Fruit fly (Drosophila melanogaster) whole organism, embryonic: Measurements from ENCODE around the gene CG31131.
A peak's percentile ranks its signal among the peaks of the same experiment; 100 is the strongest.

ENCODE experiments used
- Bdp1 ChIP-seq: fragments of 200-800 bp; sonication (Bioruptor generic); optimal IDR thresholded peaks from 3 replicates; lab custom pipeline; 2016; ENCODE audit warnings: missing biosample characterization, missing genetic modification characterization
- Blimp-1 ChIP-seq: fragments of 200-800 bp; sonication (Bioruptor generic); optimal IDR thresholded peaks from 3 replicates; lab custom pipeline; 2018; ENCODE audit warnings: missing biosample characterization, missing genetic modification characterization, mild to moderate bottlenecking, moderate library complexity, missing genetic modification reagents
- Bteb2 ChIP-seq: fragments of 200-800 bp; sonication (Bioruptor generic); optimal IDR thresholded peaks from 2 replicates; lab custom pipeline; 2016; ENCODE audit warnings: missing biosample characterization, missing genetic modification characterization
- CG10959 ChIP-seq: fragments of 200-800 bp; sonication (Bioruptor generic); IDR thresholded peaks from 2 replicates; pipeline ENCODE4 v1.3.6; 2022; ENCODE audit warnings: missing biosample characterization, missing genetic modification characterization
- CG10979 ChIP-seq: fragments of 200-800 bp; sonication (Bioruptor generic); optimal IDR thresholded peaks from 2 replicates; lab custom pipeline; 2018; ENCODE audit warnings: missing biosample characterization, mild to moderate bottlenecking, missing genetic modification characterization, moderate library complexity
- CG13424 ChIP-seq: fragments of 200-800 bp; sonication (Bioruptor generic); optimal IDR thresholded peaks from 2 replicates; lab custom pipeline; 2019; ENCODE audit warnings: missing biosample characterization, mild to moderate bottlenecking, missing genetic modification characterization, moderate library complexity
- CG15269 ChIP-seq: fragments of 200-800 bp; sonication (Bioruptor generic); optimal IDR thresholded peaks from 2 replicates; lab custom pipeline; 2018; ENCODE audit warnings: missing biosample characterization, mild to moderate bottlenecking, missing genetic modification characterization, moderate library complexity
- CG16779 ChIP-seq: fragments of 200-800 bp; sonication (Bioruptor generic); IDR thresholded peaks from 2 replicates; pipeline ENCODE4 v1.3.6; 2022; ENCODE audit warnings: missing biosample characterization, missing genetic modification characterization
- CG17328 ChIP-seq: fragments of 200-800 bp; sonication (Bioruptor generic); IDR thresholded peaks from 2 replicates; pipeline ENCODE4 v1.3.6; 2022; ENCODE audit warnings: missing biosample characterization, missing genetic modification characterization
- CG17385 ChIP-seq: fragments of 200-800 bp; sonication (Bioruptor generic); optimal IDR thresholded peaks from 3 replicates; lab custom pipeline; 2018; ENCODE audit warnings: missing biosample characterization, mild to moderate bottlenecking, missing genetic modification characterization
- CG18599 ChIP-seq: fragments of 200-800 bp; sonication (Bioruptor generic); optimal IDR thresholded peaks from 3 replicates; lab custom pipeline; 2017; ENCODE audit warnings: missing biosample characterization, missing genetic modification characterization, mild to moderate bottlenecking, moderate library complexity, missing genetic modification reagents
- CG3065 ChIP-seq: fragments of 200-800 bp; sonication (Bioruptor generic); optimal IDR thresholded peaks from 2 replicates; lab custom pipeline; 2016; ENCODE audit warnings: missing biosample characterization, missing genetic modification characterization
- CG3281 ChIP-seq: fragments of 200-800 bp; sonication (Bioruptor generic); optimal IDR thresholded peaks from 3 replicates; lab custom pipeline; 2017; ENCODE audit warnings: missing biosample characterization, mild to moderate bottlenecking, missing genetic modification characterization
- CG3838 ChIP-seq: fragments of 200-800 bp; sonication (Bioruptor generic); optimal IDR thresholded peaks from 3 replicates; lab custom pipeline; 2016; ENCODE audit warnings: missing biosample characterization, missing genetic modification characterization
- CG3847 ChIP-seq: fragments of 200-800 bp; sonication (Bioruptor generic); IDR thresholded peaks from 2 replicates; pipeline ENCODE4 v1.3.6; 2022; ENCODE audit warnings: missing biosample characterization, missing genetic modification characterization
- CG4424 ChIP-seq: fragments of 200-800 bp; sonication (Bioruptor generic); optimal IDR thresholded peaks from 3 replicates; lab custom pipeline; 2016; ENCODE audit warnings: missing biosample characterization, missing genetic modification characterization
- CG4820 ChIP-seq: fragments of 200-800 bp; sonication (Bioruptor generic); optimal IDR thresholded peaks from 3 replicates; lab custom pipeline; 2016; ENCODE audit warnings: missing biosample characterization, missing genetic modification characterization
- CG7372 ChIP-seq: fragments of 200-800 bp; sonication (Bioruptor generic); IDR thresholded peaks from 2 replicates; pipeline ENCODE4 v1.3.6; 2022; ENCODE audit warnings: missing biosample characterization, missing genetic modification characterization
- CG8290 ChIP-seq, 3 experiments: fragments of 200-800 bp; sonication (Bioruptor generic); optimal IDR thresholded peaks; 2 replicates each; lab custom pipeline; 2016 to 2019; ENCODE audit warnings: missing biosample characterization in 3 of 3, missing genetic modification characterization in 3 of 3, mild to moderate bottlenecking in 2 of 3, moderate library complexity in 1 of 3
- CG9609 ChIP-seq: fragments of 200-800 bp; sonication (Bioruptor generic); optimal IDR thresholded peaks from 3 replicates; lab custom pipeline; 2016; ENCODE audit warnings: missing biosample characterization, missing genetic modification characterization
- CG9932 ChIP-seq: fragments of 200-800 bp; sonication (Bioruptor generic); IDR thresholded peaks from 2 replicates; pipeline ENCODE4 v1.3.6; 2022; ENCODE audit warnings: missing biosample characterization, missing genetic modification characterization
- D ChIP-seq, 2 experiments: fragments of 200-800 bp in 1 of 2; fragments of >200 bp in 1 of 2; sonication (Bioruptor generic) in 1 of 2; optimal IDR thresholded peaks; 2 replicates in 1 of 2; 3 replicates in 1 of 2; lab custom pipeline; 2017; ENCODE audit warnings: mild to moderate bottlenecking in 1 of 2, missing biosample characterization in 1 of 2, missing genetic modification characterization in 1 of 2, missing genetic modification reagents in 1 of 2
- HHEX ChIP-seq: fragments of 200-800 bp; sonication (Bioruptor generic); optimal IDR thresholded peaks from 3 replicates; lab custom pipeline; 2017; ENCODE audit warnings: missing biosample characterization, mild to moderate bottlenecking, missing genetic modification characterization, missing genetic modification reagents
- Hmr ChIP-seq: fragments of 200-800 bp; sonication (Bioruptor generic); optimal IDR thresholded peaks from 3 replicates; lab custom pipeline; 2017; ENCODE audit warnings: mild to moderate bottlenecking, missing biosample characterization, missing genetic modification reagents, missing genetic modification characterization
- Hmx ChIP-seq: fragments of 200-800 bp; sonication (Bioruptor generic); optimal IDR thresholded peaks from 2 replicates; lab custom pipeline; 2016; ENCODE audit warnings: missing biosample characterization, missing genetic modification characterization
- Hsf ChIP-seq: fragments of 200-800 bp; sonication (Bioruptor generic); optimal IDR thresholded peaks from 3 replicates; lab custom pipeline; 2016; ENCODE audit warnings: missing biosample characterization, missing genetic modification characterization
- NC2α ChIP-seq: fragments of 200-800 bp; sonication (Bioruptor generic); optimal IDR thresholded peaks from 2 replicates; lab custom pipeline; 2016; ENCODE audit warnings: missing biosample characterization, missing genetic modification characterization
- NK7.1 ChIP-seq: fragments of 200-800 bp; sonication (Bioruptor generic); optimal IDR thresholded peaks from 3 replicates; lab custom pipeline; 2016; ENCODE audit warnings: missing biosample characterization, missing genetic modification characterization
- Nf-YA ChIP-seq: fragments of 200-800 bp; sonication (Bioruptor generic); IDR thresholded peaks from 2 replicates; pipeline ENCODE4 v1.3.6; 2022; ENCODE audit warnings: missing biosample characterization, missing genetic modification characterization
- Oli ChIP-seq: fragments of 200-800 bp; sonication (Bioruptor generic); optimal IDR thresholded peaks from 2 replicates; lab custom pipeline; 2018; ENCODE audit warnings: missing biosample characterization, mild to moderate bottlenecking, missing genetic modification characterization, moderate library complexity
- Xrp1 ChIP-seq: fragments of 200-800 bp; sonication (Bioruptor generic); IDR thresholded peaks from 2 replicates; pipeline ENCODE4 v1.3.6; 2022; ENCODE audit warnings: missing biosample characterization, missing genetic modification characterization
- bsh ChIP-seq, 2 experiments: fragments of 200-800 bp; sonication (Bioruptor generic); optimal IDR thresholded peaks; 2 replicates each; lab custom pipeline; 2017 to 2018; ENCODE audit warnings: mild to moderate bottlenecking in 2 of 2, missing biosample characterization in 2 of 2, missing genetic modification characterization in 2 of 2, moderate library complexity in 1 of 2
- cas ChIP-seq: fragments of 200-800 bp; sonication (Bioruptor generic); IDR thresholded peaks from 2 replicates; pipeline ENCODE4 v1.3.6; 2022; ENCODE audit warnings: missing biosample characterization, missing genetic modification characterization
- chif ChIP-seq, 2 experiments: fragments of 200-800 bp; sonication (Bioruptor generic); optimal IDR thresholded peaks; 3 replicates each; lab custom pipeline; 2016; ENCODE audit warnings: missing biosample characterization in 2 of 2, missing genetic modification characterization in 2 of 2
- crp ChIP-seq, 2 experiments: fragments of 200-800 bp; sonication (Bioruptor generic); optimal IDR thresholded peaks; 2 replicates in 1 of 2; 3 replicates in 1 of 2; lab custom pipeline; 2017; ENCODE audit warnings: missing biosample characterization in 2 of 2, missing genetic modification characterization in 2 of 2, mild to moderate bottlenecking in 1 of 2, moderate library complexity in 1 of 2
- dan ChIP-seq: fragments of 200-800 bp; sonication (Bioruptor generic); IDR thresholded peaks from 2 replicates; pipeline ENCODE4 v1.3.6; 2022; ENCODE audit warnings: missing biosample characterization, missing genetic modification characterization
- disco-r ChIP-seq: fragments of 200-800 bp; sonication (Bioruptor generic); optimal IDR thresholded peaks from 2 replicates; lab custom pipeline; 2016; ENCODE audit warnings: missing biosample characterization, missing genetic modification characterization
- dm ChIP-seq: fragments of 200-800 bp; sonication (Bioruptor generic); optimal IDR thresholded peaks from 3 replicates; lab custom pipeline; 2016; ENCODE audit warnings: missing biosample characterization, missing genetic modification characterization
- gfzf ChIP-seq: fragments of 200-800 bp; sonication (Bioruptor generic); optimal IDR thresholded peaks from 2 replicates; lab custom pipeline; 2016; ENCODE audit warnings: missing biosample characterization, mild to moderate bottlenecking, missing genetic modification characterization, moderate library complexity
- grn ChIP-seq: fragments of 200-800 bp; sonication (Bioruptor generic); optimal IDR thresholded peaks from 3 replicates; lab custom pipeline; 2017; ENCODE audit warnings: missing biosample characterization, missing genetic modification characterization
- jumu ChIP-seq: fragments of 200-800 bp; sonication (Bioruptor generic); optimal IDR thresholded peaks from 3 replicates; lab custom pipeline; 2016; ENCODE audit warnings: missing biosample characterization, missing genetic modification characterization
- lab ChIP-seq: fragments of 200-800 bp; sonication (Bioruptor generic); optimal IDR thresholded peaks from 3 replicates; lab custom pipeline; 2017; ENCODE audit warnings: missing biosample characterization, missing genetic modification characterization, mild to moderate bottlenecking, moderate library complexity, missing genetic modification reagents
- nerfin-1 ChIP-seq: fragments of 200-800 bp; sonication (Bioruptor generic); optimal IDR thresholded peaks from 3 replicates; lab custom pipeline; 2019; ENCODE audit warnings: missing biosample characterization, mild to moderate bottlenecking, missing genetic modification characterization, moderate library complexity
- stwl ChIP-seq: fragments of 200-800 bp; sonication (Bioruptor generic); optimal IDR thresholded peaks from 3 replicates; lab custom pipeline; 2018; ENCODE audit warnings: missing biosample characterization, mild to moderate bottlenecking, missing genetic modification characterization, moderate library complexity
- wor ChIP-seq: fragments of 200-800 bp; sonication (Bioruptor generic); IDR thresholded peaks from 2 replicates; pipeline ENCODE4 v1.3.6; 2022; ENCODE audit warnings: missing biosample characterization, missing genetic modification characterization
- zen ChIP-seq: fragments of 200-800 bp; sonication (Bioruptor generic); optimal IDR thresholded peaks from 3 replicates; lab custom pipeline; 2018; ENCODE audit warnings: missing biosample characterization, mild to moderate bottlenecking, missing genetic modification characterization, moderate library complexity
- zfh1 ChIP-seq: fragments of 200-800 bp; sonication (Bioruptor generic); IDR thresholded peaks from 3 replicates; pipeline ENCODE4 v1.3.6; 2022; ENCODE audit warnings: missing biosample characterization, missing genetic modification characterization

The CG31131 gene

DNA sequence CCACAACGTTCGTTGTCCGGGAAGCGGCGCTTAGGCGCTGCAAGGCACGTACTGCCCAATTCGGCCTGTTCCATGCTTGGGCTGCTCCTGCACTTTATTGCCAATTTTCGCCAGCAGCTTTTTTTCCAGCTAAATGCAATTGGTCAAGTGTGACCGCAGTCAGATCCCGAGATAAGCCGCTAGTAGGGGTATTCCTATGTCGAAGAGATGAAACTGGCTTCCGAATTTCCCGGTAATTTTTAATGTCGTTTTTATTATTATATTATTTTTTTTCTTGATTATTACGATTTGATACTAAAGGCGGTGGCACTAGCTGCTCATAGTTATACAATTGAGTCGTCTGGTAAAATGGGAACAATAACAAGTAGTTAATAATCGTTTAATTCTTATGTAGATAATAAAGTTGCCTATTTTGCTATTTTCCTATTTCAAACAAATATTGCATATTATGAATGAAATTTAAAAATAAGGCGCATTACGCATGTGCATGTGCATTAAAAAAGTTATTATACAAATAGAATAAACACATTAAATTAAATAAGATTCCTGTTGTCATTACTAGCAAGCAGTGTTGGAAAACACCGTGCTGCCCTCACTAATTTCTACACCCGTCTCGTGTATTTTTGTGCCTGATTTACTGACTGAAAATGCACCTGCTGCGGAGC is 46.5 kb downstream of the CG31131 start, which contains the start of the genes CG5003 and mRpS22 (continued):
- peak; percentile 34 for TF ChIP-seq stwl
- peak; percentile 48 for TF ChIP-seq zen (tag; lab: Kevin White, UChicago)
- no peak for TF ChIP-seq jumu
- peak; percentile 56 for TF ChIP-seq Hmr (GFP tag; lab: Kevin White, UChicago)
- peak; percentile 40 for TF ChIP-seq CG10979
- peak; percentile 75 for TF ChIP-seq CG13424 (tag; lab: Kevin White, UChicago)
- 0 out of 2 replicates have a peak, but pooled peaks have one; percentile 8 for TF ChIP-seq cas (GFP tag; lab: Robert Waterston, UW)
- no peak for TF ChIP-seq NK7.1
- TF ChIP-seq crp (GFP tag; optimal IDR thresholded peaks at IDR 0.05; lab: Kevin White, UChicago): peak in 1 of 2 experiments; percentile 19
- peak; percentile 1 for TF ChIP-seq Bteb2 (GFP tag; lab: Kevin White, UChicago)
- peak; percentile 58 for TF ChIP-seq CG3847 (GFP tag; lab: Robert Waterston, UW)
- TF ChIP-seq CG10959 (GFP tag; lab: Robert Waterston, UW): 0 out of 2 replicates have a peak, but pooled peaks have one; percentile 10
- TF ChIP-seq CG9932: peak; percentile 78
- no peak for TF ChIP-seq D (optimal IDR thresholded peaks at IDR 0.05; lab: Kevin White, UChicago)
- peak; percentile 49 for TF ChIP-seq D (GFP tag; optimal IDR thresholded peaks at IDR 0.05; lab: Kevin White, UChicago)
- TF ChIP-seq CG4424: peak; percentile 69
- peak; percentile 54 for TF ChIP-seq Hsf (GFP tag; lab: Kevin White, UChicago)
- TF ChIP-seq gfzf (GFP tag; lab: Kevin White, UChicago): peak; percentile 67
- TF ChIP-seq CG15269 (tag; lab: Kevin White, UChicago): peak; percentile 66
- no peak for TF ChIP-seq CG3065 (GFP tag; lab: Kevin White, UChicago)
- no peak for TF ChIP-seq CG3838 (GFP tag; lab: Kevin White, UChicago)
- TF ChIP-seq Nf-YA (GFP tag; lab: Robert Waterston, UW): no peak
- TF ChIP-seq CG9609 (GFP tag; lab: Kevin White, UChicago): no peak
- TF ChIP-seq Hmx: no peak
- TF ChIP-seq CG16779 (GFP tag; lab: Robert Waterston, UW): no peak
- TF ChIP-seq CG17385 (GFP tag; lab: Kevin White, UChicago): peak; percentile 55
- TF ChIP-seq CG7372: peak; percentile 52; the same call in 1 of the 2 replicates
- TF ChIP-seq disco-r (GFP tag; lab: Kevin White, UChicago): no peak
- peak; percentile 63 for TF ChIP-seq nerfin-1 (tag; lab: Kevin White, UChicago)
- TF ChIP-seq Oli (tag; lab: Kevin White, UChicago): peak; percentile 28
- TF ChIP-seq CG3281 (GFP tag; lab: Kevin White, UChicago): peak; percentile 69
- peak; percentile 6; the same call in 1 of the 3 replicates for TF ChIP-seq zfh1
- peak in 1 of 2 experiments; percentile 2 for TF ChIP-seq chif (GFP tag; optimal IDR thresholded peaks at IDR 0.05; lab: Kevin White, UChicago)
- TF ChIP-seq Blimp-1 (GFP tag; lab: Kevin White, UChicago): no peak
- TF ChIP-seq grn (GFP tag; lab: Kevin White, UChicago): peak; percentile 51
- TF ChIP-seq bsh (GFP tag; optimal IDR thresholded peaks at IDR 0.05; lab: Kevin White, UChicago): peak in 1 of 2 experiments; percentile 26
- TF ChIP-seq wor (GFP tag; lab: Robert Waterston, UW): peak; percentile 18; the same call in 1 of the 2 replicates
- TF ChIP-seq Xrp1: peak; percentile 45; the same call in 1 of the 2 replicates
- peak; percentile 12 for TF ChIP-seq dm (GFP tag; lab: Kevin White, UChicago)
- TF ChIP-seq HHEX: peak; percentile 29
- TF ChIP-seq CG4820: peak; percentile 55
- TF ChIP-seq dan (GFP tag; lab: Robert Waterston, UW): no peak
- TF ChIP-seq Bdp1 (GFP tag; lab: Kevin White, UChicago): peak; percentile 13
- TF ChIP-seq CG17328: peak; percentile 14; the same call in 1 of the 2 replicates
- no peak for TF ChIP-seq CG8290 (GFP tag; optimal IDR thresholded peaks at IDR 0.05; lab: Kevin White, UChicago)
- TF ChIP-seq CG8290 (tag; optimal IDR thresholded peaks at IDR 0.05; lab: Kevin White, UChicago): peak in 1 of 2 experiments; percentile 7
- peak; percentile 45 for TF ChIP-seq lab (GFP tag; lab: Kevin White, UChicago)
- peak; percentile 45 for TF ChIP-seq CG18599 (GFP tag; lab: Kevin White, UChicago)
- peak; percentile 27 for TF ChIP-seq NC2α
